Worm (Caenorhabditis elegans) whole organism, early embryonic: ENCODE results near the gene anoh-1.

Experiments
- B0310.2 ChIP-seq: sonication (generic microtip); optimal IDR thresholded peaks from 2 replicates; lab custom pipeline; 2016; ENCODE audit warnings: mild to moderate bottlenecking, missing genetic modification characterization, missing compliant biosample characterization
- F13C5.2 ChIP-seq: sonication (generic microtip); optimal IDR thresholded peaks from 2 replicates; lab custom pipeline; 2017; ENCODE audit warnings: mild to moderate bottlenecking, missing genetic modification characterization, inconsistent platforms, missing compliant biosample characterization
- ama-1 ChIP-seq: fragments of 150-350 bp; optimal IDR thresholded peaks from 2 replicates; lab custom pipeline; 2014
- ceh-36 ChIP-seq: sonication (generic microtip); optimal IDR thresholded peaks from 2 replicates; lab custom pipeline; 2016; ENCODE audit warnings: missing genetic modification characterization, inconsistent platforms, missing compliant biosample characterization
- flt-1 ChIP-seq: fragments of 200-800 bp; sonication (Bioruptor generic); IDR thresholded peaks from 2 replicates; pipeline ENCODE4 v1.3.6; 2022; ENCODE audit warnings: missing genetic modification characterization, missing compliant biosample characterization
- hmbx-1 ChIP-seq: sonication (generic microtip); optimal IDR thresholded peaks from 2 replicates; lab custom pipeline; 2016; ENCODE audit warnings: mild to moderate bottlenecking, missing genetic modification characterization, missing compliant biosample characterization
- hmg-4 ChIP-seq: fragments of 200-800 bp; sonication (Bioruptor generic); optimal IDR thresholded peaks from 2 replicates; lab custom pipeline; 2018; ENCODE audit warnings: mild to moderate bottlenecking, missing genetic modification characterization, missing compliant biosample characterization
- scrt-1 ChIP-seq: fragments of 200-800 bp; sonication (Bioruptor generic); IDR thresholded peaks from 2 replicates; pipeline ENCODE4 v1.3.6; 2022; ENCODE audit warnings: missing genetic modification characterization, missing compliant biosample characterization
- sea-1 ChIP-seq: fragments of 200-800 bp; sonication (Bioruptor generic); conservative IDR thresholded peaks from 2 replicates; pipeline ENCODE4 v1.3.6; 2022; ENCODE audit warnings: missing genetic modification characterization, missing compliant biosample characterization
- tbx-11 ChIP-seq: fragments of 200-800 bp; sonication (Bioruptor generic); IDR thresholded peaks from 2 replicates; pipeline ENCODE4 v1.3.6; 2022; ENCODE audit warnings: missing genetic modification characterization, missing compliant biosample characterization
- tbx-37 ChIP-seq: fragments of 200-800 bp; sonication (Bioruptor generic); conservative IDR thresholded peaks from 2 replicates; pipeline ENCODE4 v1.3.6; 2022; ENCODE audit warnings: missing genetic modification reagents, missing genetic modification characterization, missing compliant biosample characterization

DNA sequence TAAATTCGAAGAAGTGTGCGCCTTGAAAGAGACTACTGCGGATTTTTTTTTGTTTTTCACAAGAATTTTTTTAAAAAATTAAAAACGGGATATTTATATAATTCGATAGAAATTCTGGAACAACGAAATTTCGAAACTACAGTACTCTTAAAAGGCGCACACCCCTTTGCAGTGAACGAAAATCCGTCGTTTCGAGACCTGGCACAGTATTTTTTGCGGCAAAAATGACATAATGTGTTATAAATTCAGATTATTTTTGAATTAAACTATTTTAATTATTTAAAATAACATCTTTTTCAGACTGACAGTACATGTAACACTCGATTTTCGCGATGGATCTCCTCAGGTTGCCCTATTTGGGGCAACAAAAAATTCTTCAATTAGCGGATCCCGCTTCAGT, 16.6 kb downstream of the anoh-1 start, which contains the start of gene F56A8.4:
- TF ChIP-seq flt-1 (GFP tag; lab: Robert Waterston, UW) = no peak
- no peak for TF ChIP-seq ama-1 (lab: Kevin White, UChicago)
- no peak for TF ChIP-seq tbx-11
- no peak for TF ChIP-seq sea-1 (GFP tag; lab: Robert Waterston, UW)
- no peak for TF ChIP-seq hmbx-1 (tag; lab: Kevin White, UChicago)
- no peak for TF ChIP-seq B0310.2 (tag; lab: Kevin White, UChicago)
- TF ChIP-seq hmg-4 (GFP tag; lab: Kevin White, UChicago) = no peak
- no peak for TF ChIP-seq tbx-37
- no peak for TF ChIP-seq F13C5.2 (tag; lab: Kevin White, UChicago)
- TF ChIP-seq scrt-1 (GFP tag; lab: Robert Waterston, UW) = no peak
- no peak for TF ChIP-seq ceh-36
